Worm (Caenorhabditis elegans) whole organism, L1 larva: Measurements from ENCODE around the gene nsun-5.

Source experiments
- fkh-10 ChIP-seq: sonication (generic microtip); optimal IDR thresholded peaks from 2 replicates; lab custom pipeline; 2017; ENCODE audit warnings: missing biosample characterization, missing genetic modification reagents, missing genetic modification characterization
- hpl-2 ChIP-seq: fragments of 150-350 bp; optimal IDR thresholded peaks from 2 replicates; lab custom pipeline; 2014; ENCODE audit warnings: missing biosample characterization, missing genetic modification reagents, missing genetic modification characterization
- lir-3 ChIP-seq: sonication (generic microtip); optimal IDR thresholded peaks from 2 replicates; lab custom pipeline; 2016; ENCODE audit warnings: mild to moderate bottlenecking, missing genetic modification characterization, moderate library complexity, missing compliant biosample characterization; ENCODE audit not compliant: poor library complexity
- nhr-28 ChIP-seq: fragments of 150-350 bp; optimal IDR thresholded peaks from 2 replicates; lab custom pipeline; 2014; ENCODE audit warnings: missing biosample characterization, missing genetic modification characterization
- skn-1 ChIP-seq: fragments of 150-350 bp; optimal IDR thresholded peaks from 2 replicates; lab custom pipeline; 2014; ENCODE audit warnings: missing biosample characterization, missing genetic modification characterization

- TF ChIP-seq fkh-10 (GFP tag; lab: Kevin White, UChicago) (no peak), nhr-28 (tag; lab: Kevin White, UChicago) (no peak), lir-3 (tag; lab: Kevin White, UChicago) (no peak), hpl-2 (GFP tag; lab: Kevin White, UChicago) (no peak), skn-1 (tag; lab: Kevin White, UChicago) (no peak)
Measured at ce11 chrII:14966420-14966819, 3.0 kb upstream of the nsun-5 start.
